Worm (Caenorhabditis elegans) whole organism, L3 larva: Measurements from ENCODE around the gene F41C3.1.

Source experiments
- mml-1 ChIP-seq: fragments of 150-350 bp; sonication (generic microtip); optimal IDR thresholded peaks from 3 replicates; lab custom pipeline; 2014; ENCODE audit warnings: missing biosample characterization, missing genetic modification characterization
- nhr-12 ChIP-seq: fragments of 150-350 bp; optimal IDR thresholded peaks from 2 replicates; lab custom pipeline; 2014; ENCODE audit warnings: missing biosample characterization, missing genetic modification characterization
- nhr-28 ChIP-seq: fragments of 150-350 bp; optimal IDR thresholded peaks from 2 replicates; lab custom pipeline; 2014; ENCODE audit warnings: missing biosample characterization, missing genetic modification characterization
- sea-2 ChIP-seq: fragments of 150-350 bp; sonication (generic microtip); optimal IDR thresholded peaks from 4 replicates; lab custom pipeline; 2014; ENCODE audit warnings: missing biosample characterization, missing genetic modification reagents, missing genetic modification characterization

ce11 chrII:4729733-4730132 lies 22.4 kb upstream of the F41C3.1 start, which contains the start of gene F41C3.7:
- no peak for TF ChIP-seq sea-2 (GFP tag; lab: Kevin White, UChicago)
- no peak for TF ChIP-seq nhr-12 (tag; lab: Kevin White, UChicago)
- TF ChIP-seq nhr-28: no peak
- no peak for TF ChIP-seq mml-1
